Worm (Caenorhabditis elegans) whole organism, L4 larva: ENCODE measurements around the gene Y19D2B.1.

Experiments
- Y48G9A.11 ChIP-seq: fragments of 200-800 bp; sonication (Bioruptor generic); IDR thresholded peaks from 2 replicates; pipeline ENCODE4 v1.3.6; 2022; ENCODE audit warnings: missing genetic modification reagents, missing genetic modification characterization, missing compliant biosample characterization
- aly-2 ChIP-seq: sonication (generic microtip); optimal IDR thresholded peaks from 2 replicates; lab custom pipeline; 2018; ENCODE audit warnings: missing biosample characterization, missing genetic modification characterization
- dmd-6 ChIP-seq: fragments of 200-800 bp; sonication (Bioruptor generic); IDR thresholded peaks from 2 replicates; pipeline ENCODE4 v1.3.6; 2022; ENCODE audit warnings: missing genetic modification reagents, missing genetic modification characterization, missing compliant biosample characterization
- fos-1 ChIP-seq: fragments of 150-350 bp; optimal IDR thresholded peaks from 2 replicates; lab custom pipeline; 2014; ENCODE audit warnings: missing biosample characterization, missing genetic modification characterization
- mdl-1 ChIP-seq, 2 experiments: fragments of 150-350 bp in 1 of 2; sonication (generic microtip) in 1 of 2; optimal IDR thresholded peaks; 2 replicates each; lab custom pipeline; 2014 to 2017; ENCODE audit warnings: missing biosample characterization in 2 of 2, missing genetic modification characterization in 2 of 2
- nhr-102 ChIP-seq: sonication (generic microtip); optimal IDR thresholded peaks from 2 replicates; lab custom pipeline; 2016; ENCODE audit warnings: mild to moderate bottlenecking, missing genetic modification characterization, moderate library complexity, missing compliant biosample characterization
- pqm-1 ChIP-seq: sonication (generic microtip); optimal IDR thresholded peaks from 2 replicates; lab custom pipeline; 2017; ENCODE audit warnings: missing biosample characterization, missing genetic modification characterization
- unc-39 ChIP-seq: sonication (generic microtip); optimal IDR thresholded peaks from 2 replicates; lab custom pipeline; 2017; ENCODE audit warnings: missing biosample characterization, missing genetic modification characterization

- TF ChIP-seq mdl-1 (tag; optimal IDR thresholded peaks at IDR 0.05; lab: Kevin White, UChicago) (no peak), unc-39 (tag; lab: Kevin White, UChicago) (no peak), nhr-102 (no peak), aly-2 (tag; lab: Kevin White, UChicago) (no peak), fos-1 (tag; lab: Kevin White, UChicago) (no peak), pqm-1 (tag; lab: Kevin White, UChicago) (no peak), Y48G9A.11 (GFP tag; lab: Robert Waterston, UW) (no peak), dmd-6 (GFP tag; lab: Robert Waterston, UW) (no peak)
Measured at ce11 chrII:10894996-10895395, 27.8 kb downstream of the Y19D2B.1 start, which contains the start of gene sra-10.
